Fruit fly (Drosophila melanogaster) whole organism, pupa: ENCODE results near the gene mtgo.

ENCODE experiments used
- CG10348 ChIP-seq: fragments of 200-800 bp; sonication (Bioruptor generic); IDR thresholded peaks from 2 replicates; pipeline ENCODE4 v1.3.6; 2022; ENCODE audit warnings: missing biosample characterization, missing genetic modification characterization
- CG12605 ChIP-seq: fragments of 200-800 bp; sonication (Bioruptor generic); IDR thresholded peaks from 2 replicates; pipeline ENCODE4 v1.3.6; 2022; ENCODE audit warnings: missing biosample characterization, missing genetic modification characterization
- CG13204 ChIP-seq: fragments of 200-800 bp; sonication (Bioruptor generic); optimal IDR thresholded peaks from 2 replicates; lab custom pipeline; 2018; ENCODE audit warnings: missing biosample characterization, mild to moderate bottlenecking, missing genetic modification characterization, moderate library complexity
- CG14655 ChIP-seq: fragments of 200-800 bp; sonication (Bioruptor generic); optimal IDR thresholded peaks from 3 replicates; lab custom pipeline; 2017; ENCODE audit warnings: mild to moderate bottlenecking, missing biosample characterization, missing genetic modification reagents, missing genetic modification characterization
- CG15710 ChIP-seq: fragments of 200-800 bp; sonication (Bioruptor generic); optimal IDR thresholded peaks from 2 replicates; lab custom pipeline; 2018; ENCODE audit warnings: missing biosample characterization, mild to moderate bottlenecking, missing genetic modification characterization, moderate library complexity
- CG17806 ChIP-seq: fragments of 200-800 bp; sonication (Bioruptor generic); optimal IDR thresholded peaks from 2 replicates; lab custom pipeline; 2018; ENCODE audit warnings: missing biosample characterization, mild to moderate bottlenecking, missing genetic modification characterization, moderate library complexity
- CG32121 ChIP-seq: fragments of 200-800 bp; sonication (Bioruptor generic); IDR thresholded peaks from 2 replicates; pipeline ENCODE4 v1.3.6; 2022; ENCODE audit warnings: missing biosample characterization, missing genetic modification characterization
- CG34367 ChIP-seq: fragments of 200-800 bp; sonication (Bioruptor generic); optimal IDR thresholded peaks from 2 replicates; lab custom pipeline; 2018; ENCODE audit warnings: missing biosample characterization, mild to moderate bottlenecking, missing genetic modification characterization
- CG4496 ChIP-seq: fragments of 200-800 bp; sonication (Bioruptor generic); IDR thresholded peaks from 3 replicates; pipeline ENCODE4 v1.3.6; 2022; ENCODE audit warnings: missing biosample characterization, missing genetic modification characterization
- CG8159 ChIP-seq: fragments of 200-800 bp; sonication (Bioruptor generic); optimal IDR thresholded peaks from 3 replicates; lab custom pipeline; 2018; ENCODE audit warnings: missing biosample characterization, mild to moderate bottlenecking, missing genetic modification characterization, moderate library complexity
- CG8301 ChIP-seq: fragments of 200-800 bp; sonication (Bioruptor generic); optimal IDR thresholded peaks from 2 replicates; lab custom pipeline; 2018; ENCODE audit warnings: missing biosample characterization, mild to moderate bottlenecking, missing genetic modification characterization
- CG9948 ChIP-seq: fragments of 200-800 bp; sonication (Bioruptor generic); optimal IDR thresholded peaks from 2 replicates; lab custom pipeline; 2018; ENCODE audit warnings: missing biosample characterization, mild to moderate bottlenecking, missing genetic modification characterization, moderate library complexity
- D1 ChIP-seq: fragments of 200-800 bp; sonication (Bioruptor generic); optimal IDR thresholded peaks from 2 replicates; lab custom pipeline; 2018; ENCODE audit warnings: missing biosample characterization, mild to moderate bottlenecking, missing genetic modification characterization, moderate library complexity
- EcR ChIP-seq: fragments of 200-800 bp; sonication (Bioruptor generic); optimal IDR thresholded peaks from 3 replicates; lab custom pipeline; 2019; ENCODE audit warnings: missing biosample characterization, missing genetic modification characterization, mild to moderate bottlenecking, moderate library complexity, missing genetic modification reagents
- Ets98B ChIP-seq: fragments of 200-800 bp; sonication (Bioruptor generic); IDR thresholded peaks from 2 replicates; pipeline ENCODE4 v1.3.6; 2022; ENCODE audit warnings: missing biosample characterization, missing genetic modification characterization
- Pif1A ChIP-seq: fragments of 200-800 bp; sonication (Bioruptor generic); optimal IDR thresholded peaks from 3 replicates; lab custom pipeline; 2016; ENCODE audit warnings: missing biosample characterization, missing genetic modification characterization
- Pif1B ChIP-seq: fragments of 200-800 bp; sonication (Bioruptor generic); optimal IDR thresholded peaks from 3 replicates; lab custom pipeline; 2016; ENCODE audit warnings: missing biosample characterization, missing genetic modification characterization
- Snoo ChIP-seq: fragments of 200-800 bp; sonication (Bioruptor generic); optimal IDR thresholded peaks from 3 replicates; lab custom pipeline; 2017; ENCODE audit warnings: missing biosample characterization, mild to moderate bottlenecking, missing genetic modification characterization, inconsistent platforms
- fd96Ca ChIP-seq: fragments of 200-800 bp; sonication (Bioruptor generic); IDR thresholded peaks from 3 replicates; pipeline ENCODE4 v1.3.6; 2022; ENCODE audit warnings: missing biosample characterization, missing genetic modification characterization
- gl ChIP-seq: fragments of 200-800 bp; sonication (Bioruptor generic); optimal IDR thresholded peaks from 2 replicates; lab custom pipeline; 2018; ENCODE audit warnings: missing biosample characterization, mild to moderate bottlenecking, missing genetic modification characterization
- rn ChIP-seq: fragments of 200-800 bp; sonication (Bioruptor generic); IDR thresholded peaks from 2 replicates; pipeline ENCODE4 v1.3.6; 2022; ENCODE audit warnings: missing biosample characterization, missing genetic modification characterization

The mtgo gene

dm6 chr2L:16501366-16501765 is 43.5 kb upstream of the mtgo start:
- TF ChIP-seq Ets98B (GFP tag; lab: Robert Waterston, UW) (0 out of 2 replicates have a peak, but pooled peaks have one; percentile 18), CG17806 (no peak), CG10348 (GFP tag; lab: Robert Waterston, UW) (no peak), CG4496 (GFP tag; lab: Robert Waterston, UW) (peak; percentile 51; the same call in 2 of the 3 replicates), CG14655 (GFP tag; lab: Kevin White, UChicago) (peak; percentile 28), rn (GFP tag; lab: Robert Waterston, UW) (no peak), Pif1B (GFP tag; lab: Kevin White, UChicago) (no peak), CG8159 (tag; lab: Kevin White, UChicago) (no peak), D1 (tag; lab: Kevin White, UChicago) (no peak), Pif1A (GFP tag; lab: Kevin White, UChicago) (peak; percentile 40), CG15710 (no peak), fd96Ca (GFP tag; lab: Robert Waterston, UW) (peak; percentile 68; the same call in 2 of the 3 replicates), CG9948 (tag; lab: Kevin White, UChicago) (no peak), gl (tag; lab: Kevin White, UChicago) (no peak), EcR (GFP tag; lab: Kevin White, UChicago) (no peak), CG32121 (peak; percentile 54), CG8301 (peak; percentile 11), CG34367 (tag; lab: Kevin White, UChicago) (no peak), Snoo (tag; lab: Kevin White, UChicago) (no peak), CG13204 (no peak), CG12605 (GFP tag; lab: Robert Waterston, UW) (0 out of 2 replicates have a peak, but pooled peaks have one; percentile 40)

- TF ChIP-seq Pif1A (GFP tag; lab: Kevin White, UChicago) (peak; percentile 58), D1 (tag; lab: Kevin White, UChicago) (no peak), Pif1B (GFP tag; lab: Kevin White, UChicago) (peak; percentile 43), CG8159 (tag; lab: Kevin White, UChicago) (peak; percentile 76), CG17806 (peak; percentile 57), CG12605 (GFP tag; lab: Robert Waterston, UW) (no peak), CG13204 (peak; percentile 24), Ets98B (GFP tag; lab: Robert Waterston, UW) (no peak), Snoo (tag; lab: Kevin White, UChicago) (peak; percentile 55), CG14655 (GFP tag; lab: Kevin White, UChicago) (peak; percentile 76), EcR (GFP tag; lab: Kevin White, UChicago) (peak; percentile 94), CG9948 (tag; lab: Kevin White, UChicago) (peak; percentile 63), CG15710 (peak; percentile 75), CG32121 (no peak; the same call in 1 of the 2 replicates), CG8301 (peak; percentile 49), CG34367 (tag; lab: Kevin White, UChicago) (peak; percentile 55), CG4496 (GFP tag; lab: Robert Waterston, UW) (0 out of 3 replicates have a peak, but pooled peaks have one; percentile 29)
- TF ChIP-seq, all 21 proteins: peak for 13
Observed at dm6 chr2L:16502898-16503551, 41.8 kb upstream of the mtgo start.

- no peak for TF ChIP-seq D1 (tag; lab: Kevin White, UChicago)
- no peak for TF ChIP-seq CG10348 (GFP tag; lab: Robert Waterston, UW)
- no peak for TF ChIP-seq CG9948 (tag; lab: Kevin White, UChicago)
- TF ChIP-seq CG8301: no peak
- no peak for TF ChIP-seq gl (tag; lab: Kevin White, UChicago)
- no peak for TF ChIP-seq EcR (GFP tag; lab: Kevin White, UChicago)
- no peak for TF ChIP-seq Pif1A (GFP tag; lab: Kevin White, UChicago)
- no peak for TF ChIP-seq CG13204
- no peak for TF ChIP-seq CG12605 (GFP tag; lab: Robert Waterston, UW)
- no peak for TF ChIP-seq CG32121
- TF ChIP-seq Ets98B (GFP tag; lab: Robert Waterston, UW): no peak
Observed at dm6 chr2L:16507197-16507596, 37.6 kb upstream of the mtgo start.

dm6 chr2L:16507682-16508269 is 37.0 kb upstream of the mtgo start:
- 0 out of 3 replicates have a peak, but pooled peaks have one; percentile 34 for TF ChIP-seq CG4496 (GFP tag; lab: Robert Waterston, UW)
- TF ChIP-seq CG32121: no peak
- peak; percentile 67 for TF ChIP-seq D1 (tag; lab: Kevin White, UChicago)

dm6 chr2L:16511277-16511678 is 33.5 kb upstream of the mtgo start:
- peak; percentile 55 for TF ChIP-seq CG13204
- TF ChIP-seq Pif1A (GFP tag; lab: Kevin White, UChicago): no peak
- no peak for TF ChIP-seq CG9948 (tag; lab: Kevin White, UChicago)
- TF ChIP-seq CG14655 (GFP tag; lab: Kevin White, UChicago): peak; percentile 40
- TF ChIP-seq CG12605 (GFP tag; lab: Robert Waterston, UW): peak; percentile 53; the same call in 1 of the 2 replicates
- peak; percentile 41 for TF ChIP-seq CG8301
- peak; percentile 55 for TF ChIP-seq EcR (GFP tag; lab: Kevin White, UChicago)
- TF ChIP-seq CG10348 (GFP tag; lab: Robert Waterston, UW): no peak
- peak; percentile 31; the same call in 1 of the 2 replicates for TF ChIP-seq Ets98B (GFP tag; lab: Robert Waterston, UW)
- no peak for TF ChIP-seq Pif1B (GFP tag; lab: Kevin White, UChicago)
- TF ChIP-seq gl (tag; lab: Kevin White, UChicago): peak; percentile 65
- peak; percentile 16 for TF ChIP-seq CG17806
- TF ChIP-seq, all 21 proteins: peak for 8
